Fruit fly (Drosophila melanogaster) whole organism, embryonic: ENCODE results near the gene CheA7a.

Experiments
- Bteb2 ChIP-seq: fragments of 200-800 bp; sonication (Bioruptor generic); optimal IDR thresholded peaks from 2 replicates; lab custom pipeline; 2016; ENCODE audit warnings: missing biosample characterization, missing genetic modification characterization
- CG10543 ChIP-seq: fragments of 200-800 bp; sonication (Bioruptor generic); optimal IDR thresholded peaks from 3 replicates; lab custom pipeline; 2017; ENCODE audit warnings: missing biosample characterization, mild to moderate bottlenecking, missing genetic modification characterization, moderate library complexity
- CG11696 ChIP-seq: fragments of 200-800 bp; sonication (Bioruptor generic); IDR thresholded peaks from 2 replicates; pipeline ENCODE4 v1.3.6; 2022; ENCODE audit warnings: missing biosample characterization, missing genetic modification characterization
- CG12219 ChIP-seq: fragments of 200-800 bp; sonication (Bioruptor generic); optimal IDR thresholded peaks from 3 replicates; lab custom pipeline; 2018; ENCODE audit warnings: missing biosample characterization, mild to moderate bottlenecking, missing genetic modification characterization
- CG12299 ChIP-seq: fragments of 200-800 bp; sonication (Bioruptor generic); optimal IDR thresholded peaks from 2 replicates; lab custom pipeline; 2018; ENCODE audit warnings: missing biosample characterization, mild to moderate bottlenecking, missing genetic modification characterization
- CG1233 ChIP-seq: fragments of 200-800 bp; sonication (Bioruptor generic); optimal IDR thresholded peaks from 4 replicates; lab custom pipeline; 2018; ENCODE audit warnings: missing biosample characterization, mild to moderate bottlenecking, missing genetic modification characterization
- CG14050 ChIP-seq: fragments of 200-800 bp; sonication (Bioruptor generic); IDR thresholded peaks from 3 replicates; pipeline ENCODE4 v1.3.6; 2022; ENCODE audit warnings: missing biosample characterization, missing genetic modification characterization
- CG16779 ChIP-seq: fragments of 200-800 bp; sonication (Bioruptor generic); IDR thresholded peaks from 2 replicates; pipeline ENCODE4 v1.3.6; 2022; ENCODE audit warnings: missing biosample characterization, missing genetic modification characterization
- CG16863 ChIP-seq: fragments of 200-800 bp; sonication (Bioruptor generic); optimal IDR thresholded peaks from 3 replicates; lab custom pipeline; 2016; ENCODE audit warnings: missing biosample characterization, missing genetic modification characterization
- CG17359 ChIP-seq: fragments of 200-800 bp; sonication (Bioruptor generic); optimal IDR thresholded peaks from 3 replicates; lab custom pipeline; 2018; ENCODE audit warnings: missing biosample characterization, mild to moderate bottlenecking, missing genetic modification characterization, moderate library complexity
- CG17361 ChIP-seq: fragments of 200-800 bp; sonication (Bioruptor generic); IDR thresholded peaks from 3 replicates; pipeline ENCODE4 v1.3.6; 2022; ENCODE audit warnings: missing biosample characterization, missing genetic modification characterization
- CG17912 ChIP-seq: fragments of 200-800 bp; sonication (Bioruptor generic); optimal IDR thresholded peaks from 2 replicates; lab custom pipeline; 2018; ENCODE audit warnings: missing biosample characterization, mild to moderate bottlenecking, missing genetic modification characterization
- CG1792 ChIP-seq: fragments of 200-800 bp; sonication (Bioruptor generic); optimal IDR thresholded peaks from 2 replicates; lab custom pipeline; 2016; ENCODE audit warnings: missing biosample characterization, missing genetic modification characterization
- CG31441 ChIP-seq: fragments of 200-800 bp; sonication (Bioruptor generic); IDR thresholded peaks from 2 replicates; pipeline ENCODE4 v1.3.6; 2022; ENCODE audit warnings: missing biosample characterization, missing genetic modification characterization
- CG32772 ChIP-seq: fragments of 200-800 bp; sonication (Bioruptor generic); IDR thresholded peaks from 2 replicates; pipeline ENCODE4 v1.3.6; 2022; ENCODE audit warnings: missing biosample characterization, missing genetic modification characterization
- CG6175 ChIP-seq: fragments of 200-800 bp; sonication (Bioruptor generic); IDR thresholded peaks from 3 replicates; pipeline ENCODE4 v1.3.6; 2022; ENCODE audit warnings: missing biosample characterization, missing genetic modification characterization
- CG6683 ChIP-seq: fragments of 200-800 bp; sonication (Bioruptor generic); optimal IDR thresholded peaks from 2 replicates; lab custom pipeline; 2017; ENCODE audit warnings: missing biosample characterization, mild to moderate bottlenecking, missing genetic modification characterization, missing genetic modification reagents
- CG6791 ChIP-seq: fragments of 200-800 bp; sonication (Bioruptor generic); IDR thresholded peaks from 3 replicates; pipeline ENCODE4 v1.3.6; 2022; ENCODE audit warnings: missing biosample characterization, missing genetic modification characterization; ENCODE audit not compliant: partially characterized antibody
- CG7372 ChIP-seq: fragments of 200-800 bp; sonication (Bioruptor generic); IDR thresholded peaks from 2 replicates; pipeline ENCODE4 v1.3.6; 2022; ENCODE audit warnings: missing biosample characterization, missing genetic modification characterization
- CG9437 ChIP-seq: fragments of 200-800 bp; sonication (Bioruptor generic); optimal IDR thresholded peaks from 2 replicates; lab custom pipeline; 2018; ENCODE audit warnings: missing biosample characterization, mild to moderate bottlenecking, missing genetic modification characterization
- CG9817 ChIP-seq: fragments of 200-800 bp; sonication (Bioruptor generic); optimal IDR thresholded peaks from 2 replicates; lab custom pipeline; 2018; ENCODE audit warnings: missing biosample characterization, mild to moderate bottlenecking, missing genetic modification characterization, moderate library complexity
- Dad ChIP-seq: fragments of 200-800 bp; sonication (Bioruptor generic); optimal IDR thresholded peaks from 3 replicates; lab custom pipeline; 2016; ENCODE audit warnings: missing biosample characterization, missing genetic modification characterization
- Deaf1 ChIP-seq: fragments of 200-800 bp; optimal IDR thresholded peaks from 3 replicates; lab custom pipeline; 2019; ENCODE audit warnings: missing biosample characterization, mild to moderate bottlenecking, missing genetic modification characterization, moderate library complexity
- Hey ChIP-seq: fragments of 200-800 bp; sonication (Bioruptor generic); optimal IDR thresholded peaks from 3 replicates; lab custom pipeline; 2018; ENCODE audit warnings: missing biosample characterization, mild to moderate bottlenecking, missing genetic modification characterization
- Jarid2 ChIP-seq: fragments of 200-800 bp; sonication (Bioruptor generic); optimal IDR thresholded peaks from 3 replicates; lab custom pipeline; 2017; ENCODE audit warnings: mild to moderate bottlenecking, missing biosample characterization, missing genetic modification reagents, missing genetic modification characterization
- Mad ChIP-seq: fragments of 200-800 bp; sonication (Bioruptor generic); optimal IDR thresholded peaks from 2 replicates; lab custom pipeline; 2016; ENCODE audit warnings: missing biosample characterization, missing genetic modification characterization
- NC2β ChIP-seq: fragments of 200-800 bp; sonication (Bioruptor generic); optimal IDR thresholded peaks from 2 replicates; lab custom pipeline; 2016; ENCODE audit warnings: missing biosample characterization, missing genetic modification characterization
- Nf-YB ChIP-seq: fragments of 200-800 bp; sonication (Bioruptor generic); optimal IDR thresholded peaks from 3 replicates; lab custom pipeline; 2019; ENCODE audit warnings: missing biosample characterization, mild to moderate bottlenecking, missing genetic modification characterization, moderate library complexity
- Rfx ChIP-seq: fragments of 200-800 bp; sonication (Bioruptor generic); IDR thresholded peaks from 2 replicates; pipeline ENCODE4 v1.3.6; 2022; ENCODE audit warnings: missing biosample characterization, missing genetic modification characterization
- Sox100B ChIP-seq: fragments of 200-800 bp; sonication (Bioruptor generic); optimal IDR thresholded peaks from 3 replicates; lab custom pipeline; 2018; ENCODE audit warnings: missing biosample characterization, mild to moderate bottlenecking, missing genetic modification characterization
- Sry-δ ChIP-seq: fragments of 200-800 bp; sonication (Bioruptor generic); optimal IDR thresholded peaks from 2 replicates; lab custom pipeline; 2016; ENCODE audit warnings: missing biosample characterization, missing genetic modification characterization
- Stat92E ChIP-seq, 3 experiments: fragments of >200 bp in 2 of 3; fragments of 200-800 bp in 1 of 3; sonication (Bioruptor generic) in 1 of 3; optimal IDR thresholded peaks; 2 replicates each; lab custom pipeline; 2017 to 2019; ENCODE audit warnings: missing biosample characterization in 3 of 3, missing genetic modification characterization in 3 of 3, mild to moderate bottlenecking in 1 of 3, moderate library complexity in 1 of 3
- Usf ChIP-seq: fragments of 200-800 bp; sonication (Bioruptor generic); optimal IDR thresholded peaks from 2 replicates; lab custom pipeline; 2017; ENCODE audit warnings: missing genotype, missing biosample characterization, missing genetic modification characterization
- az2 ChIP-seq: fragments of 200-800 bp; sonication (Bioruptor generic); optimal IDR thresholded peaks from 3 replicates; lab custom pipeline; 2016; ENCODE audit warnings: missing biosample characterization, missing genetic modification characterization
- bbx ChIP-seq: fragments of 200-800 bp; sonication (Bioruptor generic); IDR thresholded peaks from 2 replicates; pipeline ENCODE4 v1.3.6; 2022; ENCODE audit warnings: missing biosample characterization, missing genetic modification characterization; ENCODE audit not compliant: partially characterized antibody
- bsh ChIP-seq, 2 experiments: fragments of 200-800 bp; sonication (Bioruptor generic); optimal IDR thresholded peaks; 2 replicates each; lab custom pipeline; 2017 to 2018; ENCODE audit warnings: mild to moderate bottlenecking in 2 of 2, missing biosample characterization in 2 of 2, missing genetic modification characterization in 2 of 2, moderate library complexity in 1 of 2
- croc ChIP-seq: fragments of 200-800 bp; sonication (Bioruptor generic); conservative IDR thresholded peaks from 3 replicates; pipeline ENCODE4 v1.3.6; 2022; ENCODE audit warnings: missing biosample characterization, missing genetic modification characterization
- disco-r ChIP-seq: fragments of 200-800 bp; sonication (Bioruptor generic); optimal IDR thresholded peaks from 2 replicates; lab custom pipeline; 2016; ENCODE audit warnings: missing biosample characterization, missing genetic modification characterization
- dmrt11E ChIP-seq: fragments of 200-800 bp; sonication (Bioruptor generic); optimal IDR thresholded peaks from 3 replicates; lab custom pipeline; 2018; ENCODE audit warnings: missing biosample characterization, mild to moderate bottlenecking, missing genetic modification characterization, moderate library complexity
- dpn ChIP-seq, 2 experiments: fragments of 200-800 bp; sonication (Bioruptor generic); optimal IDR thresholded peaks; 3 replicates each; lab custom pipeline; 2016; ENCODE audit warnings: missing biosample characterization in 2 of 2, missing genetic modification characterization in 2 of 2
- ham ChIP-seq: fragments of 200-800 bp; sonication (Bioruptor generic); IDR thresholded peaks from 2 replicates; pipeline ENCODE4 v1.3.6; 2022; ENCODE audit warnings: missing biosample characterization, missing genetic modification characterization
- nerfin-2 ChIP-seq: fragments of 200-800 bp; sonication (Bioruptor generic); IDR thresholded peaks from 2 replicates; pipeline ENCODE4 v1.3.6; 2022; ENCODE audit warnings: missing biosample characterization, missing genetic modification characterization; ENCODE audit not compliant: partially characterized antibody
- p53 ChIP-seq: fragments of 200-800 bp; sonication (Bioruptor generic); optimal IDR thresholded peaks from 2 replicates; lab custom pipeline; 2016; ENCODE audit warnings: missing biosample characterization, missing genetic modification characterization
- pita ChIP-seq: fragments of 200-800 bp; sonication (Bioruptor generic); optimal IDR thresholded peaks from 2 replicates; lab custom pipeline; 2017; ENCODE audit warnings: missing biosample characterization, mild to moderate bottlenecking, missing genetic modification characterization
- sens-2 ChIP-seq: fragments of 200-800 bp; sonication (Bioruptor generic); IDR thresholded peaks from 2 replicates; pipeline ENCODE4 v1.3.6; 2022; ENCODE audit warnings: missing biosample characterization, missing genetic modification characterization
- sima ChIP-seq: fragments of 200-800 bp; sonication (Bioruptor generic); optimal IDR thresholded peaks from 2 replicates; lab custom pipeline; 2016; ENCODE audit warnings: missing biosample characterization, missing genetic modification characterization
- vfl ChIP-seq: fragments of 200-800 bp; sonication (Bioruptor generic); optimal IDR thresholded peaks from 2 replicates; lab custom pipeline; 2016; ENCODE audit warnings: missing biosample characterization, missing genetic modification characterization

The CheA7a gene

DNA sequence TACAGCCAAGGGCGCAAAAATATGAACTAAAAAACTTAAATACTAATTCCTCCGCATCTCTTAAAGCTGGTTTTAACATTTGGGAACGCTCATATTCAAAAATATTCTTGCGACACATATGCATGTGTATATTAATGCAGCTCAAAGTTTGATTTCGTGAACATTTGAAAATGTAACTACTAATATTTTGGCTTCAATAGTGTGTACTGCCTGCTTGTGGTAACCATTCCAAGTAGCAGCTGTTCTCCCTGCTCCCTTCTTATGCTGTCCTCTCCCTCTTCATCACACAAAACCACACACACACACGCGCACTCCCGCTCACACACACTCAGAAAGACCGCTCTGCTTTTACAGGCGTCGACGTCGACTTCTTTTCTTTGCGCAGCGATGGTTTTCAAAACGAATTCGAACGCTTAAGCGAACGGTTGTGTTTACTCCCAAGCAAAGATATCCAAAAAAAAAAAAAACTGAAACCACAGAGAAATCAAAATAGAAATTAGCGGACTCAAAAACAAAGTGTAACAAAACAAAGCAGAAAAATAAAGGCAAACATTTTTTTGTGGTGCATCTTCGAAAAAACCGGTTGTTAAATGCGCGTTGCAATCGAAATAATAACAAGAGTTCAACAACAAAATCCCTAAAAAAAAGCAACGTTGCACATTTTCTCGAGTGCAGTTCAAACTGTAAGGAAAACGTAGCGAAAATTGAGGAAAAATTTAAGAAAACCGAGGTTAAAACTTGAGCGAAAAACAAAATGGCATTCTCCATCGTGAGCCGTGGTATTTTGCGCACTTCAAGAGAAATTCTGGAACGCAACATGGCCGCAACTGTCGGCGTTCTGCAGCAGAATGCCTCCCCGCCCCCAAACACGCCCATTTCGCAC is 40.7 kb upstream of the CheA7a start, which contains the start of gene CBP (continued):
- TF ChIP-seq sens-2 (GFP tag; lab: Robert Waterston, UW) (peak; percentile 95), dmrt11E (tag; lab: Kevin White, UChicago) (peak; percentile 99), Rfx (GFP tag; lab: Robert Waterston, UW) (peak; percentile 93), croc (peak; percentile 97), CG6683 (GFP tag; lab: Kevin White, UChicago) (peak; percentile 92), CG1233 (GFP tag; lab: Kevin White, UChicago) (peak; percentile 97), Deaf1 (tag; lab: Kevin White, UChicago) (peak; percentile 85), CG1792 (GFP tag; lab: Kevin White, UChicago) (peak; percentile 95), CG32772 (peak; percentile 95), Sry-δ (GFP tag; lab: Kevin White, UChicago) (peak; percentile 67), CG14050 (peak; percentile 93), Sox100B (GFP tag; lab: Kevin White, UChicago) (peak; percentile 98), CG31441 (GFP tag; lab: Robert Waterston, UW) (peak; percentile 95), vfl (GFP tag; lab: Kevin White, UChicago) (peak; percentile 91), CG9437 (GFP tag; lab: Kevin White, UChicago) (peak; percentile 91), CG9817 (tag; lab: Kevin White, UChicago) (peak; percentile 96), Nf-YB (GFP tag; lab: Kevin White, UChicago) (peak; percentile 90), sima (GFP tag; lab: Kevin White, UChicago) (peak; percentile 88), CG6791 (GFP tag; lab: Robert Waterston, UW) (0 out of 3 replicates have a peak, but pooled peaks have one; percentile 16), CG6175 (GFP tag; lab: Robert Waterston, UW) (peak; percentile 82; the same call in 2 of the 3 replicates), disco-r (GFP tag; lab: Kevin White, UChicago) (peak; percentile 94), dpn (GFP tag; optimal IDR thresholded peaks at IDR 0.05; lab: Kevin White, UChicago) (peak; percentile 97 to 98), Dad (peak; percentile 95), CG12299 (tag; lab: Kevin White, UChicago) (peak; percentile 97), CG10543 (GFP tag; lab: Kevin White, UChicago) (peak; percentile 92), Mad (GFP tag; lab: Kevin White, UChicago) (peak; percentile 96), CG17359 (tag; lab: Kevin White, UChicago) (peak; percentile 99), p53 (GFP tag; lab: Kevin White, UChicago) (peak; percentile 93), ham (peak; percentile 76), CG11696 (GFP tag; lab: Robert Waterston, UW) (peak; percentile 100), Usf (peak; percentile 95), Stat92E (GFP tag; optimal IDR thresholded peaks at IDR 0.05; lab: Kevin White, UChicago) (peak in 1 of 3 experiments; percentile 96), az2 (peak; percentile 98), bbx (peak; percentile 30; the same call in 1 of the 2 replicates), Jarid2 (GFP tag; lab: Kevin White, UChicago) (peak; percentile 87), pita (GFP tag; lab: Kevin White, UChicago) (no peak), Bteb2 (peak; percentile 94), CG17361 (GFP tag; lab: Robert Waterston, UW) (peak; percentile 92), nerfin-2 (GFP tag; lab: Robert Waterston, UW) (no peak), CG7372 (GFP tag; lab: Robert Waterston, UW) (peak; percentile 90), CG16863 (GFP tag; lab: Kevin White, UChicago) (peak; percentile 98), Hey (peak; percentile 85), CG17912 (GFP tag; lab: Kevin White, UChicago) (peak; percentile 94), bsh (GFP tag; optimal IDR thresholded peaks at IDR 0.05; lab: Kevin White, UChicago) (peak; percentile 95 to 99), CG12219 (GFP tag; lab: Kevin White, UChicago) (peak; percentile 99), NC2β (peak; percentile 97), CG16779 (GFP tag; lab: Robert Waterston, UW) (peak; percentile 73; the same call in 1 of the 2 replicates)
